Fruit fly (Drosophila melanogaster): ENCODE measurements around the gene Secp43.
A peak's percentile ranks its signal among the peaks of the same experiment; 100 is the strongest.

Secp43 gene

dm6 chr2L:4444457-4444856 is 9.8 kb downstream of the Secp43 start, which contains the start of the genes morgue and Elp3:
TSS of gene morgue (minus strand) at chr2L:4444680.
TSS of gene Elp3 (plus strand) at chr2L:4444732.
- TF ChIP-seq Dif (GFP tag; optimal IDR thresholded peaks at IDR 0.05; ENCODE audit: partially characterized antibody) (no peak), Myc (optimal IDR thresholded peaks at IDR 0.05) (peak; percentile 34)

- TF ChIP-seq Rel (GFP tag; optimal IDR thresholded peaks at IDR 0.05) (no peak), Rel (tag; optimal IDR thresholded peaks at IDR 0.05) (no peak)
These were observed 12.2 kb downstream of the Secp43 start, which contains the start of the genes Sfp24F and CG15432 for dm6 chr2L:4442010-4442587. TSS of gene Sfp24F (minus strand) at chr2L:4442060. TSS of gene CG15432 (plus strand) at chr2L:4442320.

dm6 chr2L:4440881-4441737 is 13.1 kb downstream of the Secp43 start, which contains the start of gene CG15431:
TSS of gene CG15431 (minus strand) at chr2L:4441282.
- TF ChIP-seq Dfd (GFP tag; optimal IDR thresholded peaks at IDR 0.05) (no peak), dmrt93B (GFP tag; optimal IDR thresholded peaks at IDR 0.05) (no peak), pan (optimal IDR thresholded peaks at IDR 0.05) (no peak), h (GFP tag; optimal IDR thresholded peaks at IDR 0.05) (no peak), Hr78 (GFP tag; optimal IDR thresholded peaks at IDR 0.05) (no peak), Vsx2 (GFP tag; optimal IDR thresholded peaks at IDR 0.05; ENCODE audit: partially characterized antibody) (no peak), foxo (GFP tag; optimal IDR thresholded peaks at IDR 0.05) (no peak), woc (GFP tag; optimal IDR thresholded peaks at IDR 0.05) (no peak), rgr (GFP tag; optimal IDR thresholded peaks at IDR 0.05) (no peak), lola (GFP tag; optimal IDR thresholded peaks at IDR 0.05) (no peak), Mio (GFP tag; optimal IDR thresholded peaks at IDR 0.05) (no peak), CG9705 (GFP tag; optimal IDR thresholded peaks at IDR 0.05) (no peak), brk (GFP tag; optimal IDR thresholded peaks at IDR 0.05) (no peak), Abd-B (GFP tag; optimal IDR thresholded peaks at IDR 0.05) (no peak)

dm6 chr2L:4437487-4437886 is 16.8 kb downstream of the Secp43 start, which contains the start of gene CG43056:
TSS of gene CG43056 (plus strand) at chr2L:4437787.
- TF ChIP-seq woc (GFP tag; optimal IDR thresholded peaks at IDR 0.05) (no peak), brk (GFP tag; optimal IDR thresholded peaks at IDR 0.05) (no peak), dmrt93B (GFP tag; optimal IDR thresholded peaks at IDR 0.05) (no peak), Mio (GFP tag; optimal IDR thresholded peaks at IDR 0.05) (no peak), foxo (GFP tag; optimal IDR thresholded peaks at IDR 0.05) (no peak), Vsx2 (GFP tag; optimal IDR thresholded peaks at IDR 0.05; ENCODE audit: partially characterized antibody) (no peak), CG32264 (GFP tag; optimal IDR thresholded peaks at IDR 0.05) (no peak)

dm6 chr2L:4433608-4434007 is 20.6 kb downstream of the Secp43 start, which contains the start of the genes CG34177 and CG34178:
TSS of gene CG34177 (plus strand) at chr2L:4433908.
TSS of gene CG34178 (plus strand) at chr2L:4433908.
- no peak for TF ChIP-seq woc (GFP tag; optimal IDR thresholded peaks at IDR 0.05)
- TF ChIP-seq sv (GFP tag; optimal IDR thresholded peaks at IDR 0.05) = no peak
- TF ChIP-seq Hnf4 (GFP tag; optimal IDR thresholded peaks at IDR 0.05) = no peak
- no peak for TF ChIP-seq Myc (optimal IDR thresholded peaks at IDR 0.05)
- no peak for TF ChIP-seq Dfd (GFP tag; optimal IDR thresholded peaks at IDR 0.05)
- no peak for TF ChIP-seq Hr78 (GFP tag; optimal IDR thresholded peaks at IDR 0.05)
- TF ChIP-seq sage (GFP tag; optimal IDR thresholded peaks at IDR 0.05) = no peak
- no peak for TF ChIP-seq br (GFP tag; optimal IDR thresholded peaks at IDR 0.05)
- TF ChIP-seq Sp1 (GFP tag; optimal IDR thresholded peaks at IDR 0.05) = no peak
- no peak for TF ChIP-seq fru (GFP tag; optimal IDR thresholded peaks at IDR 0.05)
- TF ChIP-seq dmrt93B (GFP tag; optimal IDR thresholded peaks at IDR 0.05) = no peak
- no peak for TF ChIP-seq dl (GFP tag; optimal IDR thresholded peaks at IDR 0.05; ENCODE audit: insufficient read depth in 1 of 2, partially characterized antibody in 2 of 2)
- TF ChIP-seq Dif (GFP tag; optimal IDR thresholded peaks at IDR 0.05; ENCODE audit: partially characterized antibody) = no peak
- no peak for TF ChIP-seq Hr83 (GFP tag; optimal IDR thresholded peaks at IDR 0.05; ENCODE audit: poor library complexity, severe bottlenecking)
- no peak for TF ChIP-seq jim (GFP tag; optimal IDR thresholded peaks at IDR 0.05)
